Worm (Caenorhabditis elegans): ENCODE data around the gene hda-6.
A peak's percentile ranks its signal among the peaks of the same experiment; 100 is the strongest.

hda-6 gene

DNA sequence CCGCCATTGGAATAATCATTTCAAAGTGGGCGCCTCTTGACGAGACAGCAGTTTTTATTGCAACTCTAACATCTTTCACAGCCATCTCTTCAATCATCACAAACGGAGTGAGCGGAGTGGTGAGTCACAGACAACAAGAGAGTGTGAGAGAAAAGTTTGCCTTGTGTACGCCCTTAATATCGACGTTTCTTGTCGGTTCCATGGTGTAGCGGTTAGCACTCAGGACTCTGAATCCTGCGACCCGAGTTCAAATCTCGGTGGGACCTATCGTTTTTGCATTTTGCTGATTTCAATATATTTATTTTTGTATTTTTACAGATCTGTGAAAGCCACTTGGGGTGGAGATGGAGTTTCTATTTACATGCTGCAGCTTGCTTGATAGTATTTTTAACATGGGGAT is 29.6 kb downstream of the hda-6 start (continued):
- TF ChIP-seq ces-1 (GFP tag; optimal IDR thresholded peaks at IDR 0.05) (no peak), ztf-11 (tag; optimal IDR thresholded peaks at IDR 0.05) (no peak), mep-1 (tag; optimal IDR thresholded peaks at IDR 0.05) (peak; percentile 50), aha-1 (tag; optimal IDR thresholded peaks at IDR 0.05) (no peak), irx-1 (tag; optimal IDR thresholded peaks at IDR 0.05) (peak; percentile 50), ceh-8 (GFP tag; optimal IDR thresholded peaks at IDR 0.05) (peak; percentile 39), pqm-1 (tag; optimal IDR thresholded peaks at IDR 0.05) (no peak), snu-23 (GFP tag; optimal IDR thresholded peaks at IDR 0.05) (peak; percentile 82), hpl-2 (GFP tag; optimal IDR thresholded peaks at IDR 0.05) (no peak), egl-27 (tag; optimal IDR thresholded peaks at IDR 0.05) (no peak), C04F5.9 (tag; optimal IDR thresholded peaks at IDR 0.05) (no peak), zag-1 (tag; optimal IDR thresholded peaks at IDR 0.05) (no peak), ceh-82 (tag; optimal IDR thresholded peaks at IDR 0.05) (peak; percentile 31 to 69 (median 57)), sup-37 (GFP tag; optimal IDR thresholded peaks at IDR 0.05) (no peak)

DNA sequence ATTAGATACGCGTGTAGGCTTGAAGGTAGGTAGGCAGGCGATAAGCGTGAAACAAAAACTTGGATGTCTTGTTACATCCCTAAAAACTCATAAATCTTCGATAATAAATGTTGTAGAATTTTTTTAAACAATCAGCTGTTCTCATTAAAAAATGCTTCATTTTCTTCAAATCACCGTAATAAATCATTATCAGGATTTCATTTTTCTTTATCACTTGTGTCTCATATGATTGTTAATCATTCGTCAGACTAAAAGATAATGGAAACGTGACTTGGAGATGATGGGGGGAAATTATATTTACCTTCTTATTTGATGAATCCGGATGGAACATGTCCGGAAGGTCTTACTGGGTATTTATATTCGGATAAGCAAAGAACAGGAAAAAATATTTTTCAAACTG is 30.6 kb downstream of the hda-6 start:
- TF ChIP-seq efl-1 (optimal IDR thresholded peaks at IDR 0.05) (no peak), efl-1 (GFP tag; optimal IDR thresholded peaks at IDR 0.05 in 1 of 2) (no peak), zag-1 (tag; optimal IDR thresholded peaks at IDR 0.05) (no peak), mef-2 (tag; optimal IDR thresholded peaks at IDR 0.05) (no peak), unc-62 (GFP tag; optimal IDR thresholded peaks at IDR 0.05) (no peak), nhr-237 (tag; optimal IDR thresholded peaks at IDR 0.05) (no peak), hlh-4 (tag; optimal IDR thresholded peaks at IDR 0.05) (no peak), mab-9 (GFP tag; IDR thresholded peaks at IDR 0.05) (no peak), ztf-11 (tag; optimal IDR thresholded peaks at IDR 0.05) (no peak), nhr-19 (GFP tag; conservative IDR thresholded peaks at IDR 0.05) (no peak), dpl-1 (GFP tag; optimal IDR thresholded peaks at IDR 0.05) (no peak), ceh-82 (tag; optimal IDR thresholded peaks at IDR 0.05) (no peak), unc-86 (tag; optimal IDR thresholded peaks at IDR 0.05) (no peak), lin-13 (GFP tag; optimal IDR thresholded peaks at IDR 0.05) (no peak), elt-3 (tag; optimal IDR thresholded peaks at IDR 0.05) (peak in 2 of 6 experiments; percentile 65 to 78), C34B4.2 (tag; optimal IDR thresholded peaks at IDR 0.05) (no peak), lin-35 (GFP tag; optimal IDR thresholded peaks at IDR 0.05) (peak in 1 of 2 experiments; percentile 38), fkh-8 (tag; optimal IDR thresholded peaks at IDR 0.05) (no peak), aly-2 (tag; optimal IDR thresholded peaks at IDR 0.05) (no peak), unc-30 (tag; optimal IDR thresholded peaks at IDR 0.05) (no peak), sptf-1 (tag; optimal IDR thresholded peaks at IDR 0.05) (no peak), C16A3.4 (tag; optimal IDR thresholded peaks at IDR 0.05) (no peak), mdl-1 (tag; optimal IDR thresholded peaks at IDR 0.05) (no peak), nhr-20 (tag; optimal IDR thresholded peaks at IDR 0.05) (peak; percentile 8), nhr-85 (tag) (peak; percentile 55), pax-3 (tag; optimal IDR thresholded peaks at IDR 0.05) (no peak), blmp-1 (tag; optimal IDR thresholded peaks at IDR 0.05) (peak; percentile 76), nhr-11 (tag; optimal IDR thresholded peaks at IDR 0.05) (no peak), nhr-12 (tag; optimal IDR thresholded peaks at IDR 0.05) (no peak), nhr-84 (tag; optimal IDR thresholded peaks at IDR 0.05) (no peak), ceh-8 (GFP tag; optimal IDR thresholded peaks at IDR 0.05) (no peak), swsn-7 (tag; optimal IDR thresholded peaks at IDR 0.05) (no peak)

DNA sequence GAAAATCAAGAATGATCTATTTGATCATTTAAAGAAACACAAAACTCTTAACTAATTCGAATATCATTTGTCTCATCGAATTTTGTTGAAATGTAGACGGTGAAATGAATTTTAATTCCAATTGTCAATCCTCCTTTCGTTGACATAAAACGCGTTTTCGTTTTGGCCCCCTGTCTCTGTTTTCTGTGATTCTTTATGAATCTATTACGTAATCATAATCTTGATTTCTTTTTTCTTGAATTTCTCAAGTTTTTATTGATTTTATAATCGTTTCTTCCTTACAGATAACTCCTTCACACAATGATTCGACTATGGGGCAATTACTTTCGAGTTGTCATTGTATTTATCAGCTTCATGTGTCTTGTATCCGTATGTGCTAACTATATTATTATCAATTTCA is 31.9 kb downstream of the hda-6 start, which contains the start of gene Y4C6B.3:
Gene Y4C6B.3 (plus strand): TSS at position 301 of the 400 bp plus-strand sequence.
- TF ChIP-seq sptf-1 (tag; optimal IDR thresholded peaks at IDR 0.05), result no peak
- TF ChIP-seq elt-3 (tag; optimal IDR thresholded peaks at IDR 0.05), result peak in 1 of 6 experiments; percentile 39
- no peak for TF ChIP-seq nhr-237 (tag; optimal IDR thresholded peaks at IDR 0.05)
